Worm (Caenorhabditis elegans) whole organism, L2 larva: ENCODE data around the gene mksr-1.

Experiments used
- C34F6.9 ChIP-seq: fragments of 150-350 bp; optimal IDR thresholded peaks from 2 replicates; lab custom pipeline; 2014; ENCODE audit warnings: missing biosample characterization, missing genetic modification characterization
- F13H6.1 ChIP-seq: sonication (generic microtip); optimal IDR thresholded peaks from 2 replicates; lab custom pipeline; 2016; ENCODE audit warnings: missing genetic modification characterization, missing compliant biosample characterization
- Y55F3AM.14 ChIP-seq: fragments of 200-800 bp; sonication (Bioruptor generic); optimal IDR thresholded peaks from 2 replicates; lab custom pipeline; 2018; ENCODE audit warnings: mild to moderate bottlenecking, missing genetic modification characterization, missing compliant biosample characterization
- aly-2 ChIP-seq: fragments of 150-350 bp; optimal IDR thresholded peaks from 2 replicates; lab custom pipeline; 2014; ENCODE audit warnings: missing biosample characterization, missing genetic modification characterization
- ama-1 ChIP-seq: fragments of 150-350 bp; optimal IDR thresholded peaks from 2 replicates; lab custom pipeline; 2018; ENCODE audit warnings: inconsistent platforms
- blmp-1 ChIP-seq: sonication (generic microtip); optimal IDR thresholded peaks from 2 replicates; lab custom pipeline; 2017; ENCODE audit warnings: missing genetic modification characterization, mild to moderate bottlenecking, missing compliant biosample characterization, antibody characterized with exemption, moderate library complexity; ENCODE audit not compliant: insufficient read depth
- ceh-16 ChIP-seq: fragments of 150-350 bp; optimal IDR thresholded peaks from 2 replicates; lab custom pipeline; 2014; ENCODE audit warnings: missing biosample characterization, missing genetic modification characterization
- ceh-82 ChIP-seq: fragments of 150-350 bp; optimal IDR thresholded peaks from 2 replicates; lab custom pipeline; 2014; ENCODE audit warnings: missing biosample characterization, missing genetic modification characterization
- crh-2 ChIP-seq: sonication (generic microtip); optimal IDR thresholded peaks from 2 replicates; lab custom pipeline; 2017; ENCODE audit warnings: missing biosample characterization, missing genetic modification characterization
- dmd-4 ChIP-seq: sonication (generic microtip); optimal IDR thresholded peaks from 2 replicates; lab custom pipeline; 2017; ENCODE audit warnings: missing biosample characterization, missing genetic modification characterization
- elt-3 ChIP-seq: sonication (generic microtip); optimal IDR thresholded peaks from 2 replicates; lab custom pipeline; 2017; ENCODE audit warnings: missing biosample characterization, missing genetic modification characterization
- fos-1 ChIP-seq: fragments of 150-350 bp; optimal IDR thresholded peaks from 2 replicates; lab custom pipeline; 2014; ENCODE audit warnings: missing biosample characterization, missing genetic modification characterization
- lin-13 ChIP-seq: fragments of 150-350 bp; optimal IDR thresholded peaks from 2 replicates; lab custom pipeline; 2014; ENCODE audit warnings: missing biosample characterization, missing genetic modification reagents, missing genetic modification characterization
- mab-5 ChIP-seq: fragments of 150-350 bp; optimal IDR thresholded peaks from 2 replicates; lab custom pipeline; 2014; ENCODE audit warnings: missing biosample characterization, missing genetic modification characterization
- mbf-1 ChIP-seq: sonication (generic microtip); optimal IDR thresholded peaks from 2 replicates; lab custom pipeline; 2017; ENCODE audit warnings: missing biosample characterization, missing genetic modification characterization
- nhr-11 ChIP-seq: fragments of 150-350 bp; optimal IDR thresholded peaks from 2 replicates; lab custom pipeline; 2014; ENCODE audit warnings: missing biosample characterization, missing genetic modification characterization
- nhr-12 ChIP-seq: fragments of 150-350 bp; optimal IDR thresholded peaks from 2 replicates; lab custom pipeline; 2014; ENCODE audit warnings: missing biosample characterization, missing genetic modification characterization
- nhr-129 ChIP-seq: fragments of 150-350 bp; optimal IDR thresholded peaks from 2 replicates; lab custom pipeline; 2014; ENCODE audit warnings: missing biosample characterization, missing genetic modification characterization
- nhr-21 ChIP-seq: fragments of 150-350 bp; optimal IDR thresholded peaks from 2 replicates; lab custom pipeline; 2014; ENCODE audit warnings: missing biosample characterization, missing genetic modification characterization
- nhr-23 ChIP-seq: fragments of 150-350 bp; optimal IDR thresholded peaks from 2 replicates; lab custom pipeline; 2014; ENCODE audit warnings: missing biosample characterization, missing genetic modification reagents, missing genetic modification characterization
- nhr-237 ChIP-seq: fragments of 150-350 bp; optimal IDR thresholded peaks from 2 replicates; lab custom pipeline; 2014; ENCODE audit warnings: missing biosample characterization, missing genetic modification characterization
- nhr-25 ChIP-seq: fragments of 150-350 bp; sonication (generic microtip); optimal IDR thresholded peaks from 3 replicates; lab custom pipeline; 2014; ENCODE audit warnings: missing biosample characterization, missing genetic modification characterization
- nhr-6 ChIP-seq: fragments of 150-350 bp; optimal IDR thresholded peaks from 2 replicates; lab custom pipeline; 2014; ENCODE audit warnings: missing biosample characterization, missing genetic modification characterization
- nhr-77 ChIP-seq: fragments of 150-350 bp; optimal IDR thresholded peaks from 2 replicates; lab custom pipeline; 2014; ENCODE audit warnings: missing biosample characterization, missing genetic modification characterization
- sem-4 ChIP-seq: fragments of 150-350 bp; optimal IDR thresholded peaks from 2 replicates; lab custom pipeline; 2014; ENCODE audit warnings: missing biosample characterization, missing genetic modification reagents, missing genetic modification characterization
- skn-1 ChIP-seq: sonication (generic microtip); optimal IDR thresholded peaks from 2 replicates; lab custom pipeline; 2017; ENCODE audit warnings: missing biosample characterization, missing genetic modification characterization
- sma-9 ChIP-seq, 2 experiments: fragments of 150-350 bp in 1 of 2; sonication (generic microtip) in 1 of 2; optimal IDR thresholded peaks; 2 replicates each; lab custom pipeline; 2014 to 2016; ENCODE audit warnings: missing genetic modification characterization in 2 of 2, mild to moderate bottlenecking in 1 of 2, missing biosample characterization in 1 of 2, missing compliant biosample characterization in 1 of 2, missing genetic modification reagents in 1 of 2, moderate library complexity in 1 of 2
- snpc-4 ChIP-seq: fragments of 150-350 bp; optimal IDR thresholded peaks from 2 replicates; lab custom pipeline; 2014; ENCODE audit warnings: missing biosample characterization, missing genetic modification characterization
- unc-39 ChIP-seq: fragments of 150-350 bp; optimal IDR thresholded peaks from 2 replicates; lab custom pipeline; 2014; ENCODE audit warnings: missing biosample characterization, missing genetic modification characterization
- unc-55 ChIP-seq: fragments of 150-350 bp; sonication (generic microtip); optimal IDR thresholded peaks from 3 replicates; lab custom pipeline; 2014; ENCODE audit warnings: missing biosample characterization, missing genetic modification reagents, missing genetic modification characterization
- unc-62 ChIP-seq: fragments of 150-350 bp; optimal IDR thresholded peaks from 2 replicates; lab custom pipeline; 2014; ENCODE audit warnings: missing biosample characterization, missing genetic modification reagents, missing genetic modification characterization
- zag-1 ChIP-seq: fragments of 150-350 bp; optimal IDR thresholded peaks from 2 replicates; lab custom pipeline; 2014; ENCODE audit warnings: missing biosample characterization, missing genetic modification characterization
- ztf-1 ChIP-seq: fragments of 200-800 bp; sonication (Bioruptor generic); conservative IDR thresholded peaks from 2 replicates; pipeline ENCODE4 v1.3.6; 2022; ENCODE audit warnings: missing genetic modification characterization, missing compliant biosample characterization
- ztf-11 ChIP-seq: sonication (generic microtip); optimal IDR thresholded peaks from 2 replicates; lab custom pipeline; 2017; ENCODE audit warnings: missing biosample characterization, missing genetic modification characterization
- ztf-4 ChIP-seq: fragments of 150-350 bp; optimal IDR thresholded peaks from 2 replicates; lab custom pipeline; 2014; ENCODE audit warnings: missing biosample characterization, missing genetic modification characterization

Gene mksr-1

ce11 chrX:1068986-1069385 is at the start of gene mksr-1:
Gene mksr-1 (minus strand): TSS chrX:1069129.
- TF ChIP-seq aly-2 = no peak
- TF ChIP-seq C34F6.9 (tag; lab: Kevin White, UChicago) = no peak
- no peak for TF ChIP-seq nhr-6 (tag; lab: Kevin White, UChicago)
- no peak for TF ChIP-seq unc-62 (GFP tag; lab: Kevin White, UChicago)

- TF ChIP-seq nhr-237 (tag; lab: Kevin White, UChicago) = no peak
- no peak for TF ChIP-seq mab-5 (tag; lab: Kevin White, UChicago)
- no peak for TF ChIP-seq unc-55 (GFP tag; lab: Kevin White, UChicago)
- peak; percentile 32 for TF ChIP-seq crh-2
- peak; percentile 37 for TF ChIP-seq fos-1
- TF ChIP-seq elt-3 (tag; lab: Kevin White, UChicago) = no peak
- TF ChIP-seq nhr-77 = no peak
- TF ChIP-seq sma-9 (GFP tag; optimal IDR thresholded peaks at IDR 0.05; lab: Kevin White, UChicago) = peak; percentile 2
- no peak for TF ChIP-seq sma-9 (tag; optimal IDR thresholded peaks at IDR 0.05; lab: Kevin White, UChicago)
- TF ChIP-seq sem-4 (tag; lab: Kevin White, UChicago) = no peak
- no peak for TF ChIP-seq nhr-12 (tag; lab: Kevin White, UChicago)
- TF ChIP-seq Y55F3AM.14 (GFP tag; lab: Kevin White, UChicago) = no peak
- no peak for TF ChIP-seq nhr-23 (tag; lab: Kevin White, UChicago)
- no peak for TF ChIP-seq nhr-25 (tag; lab: Kevin White, UChicago)
- TF ChIP-seq C34F6.9 (tag; lab: Kevin White, UChicago) = no peak
- TF ChIP-seq mbf-1 (tag; lab: Kevin White, UChicago) = no peak
- no peak for TF ChIP-seq F13H6.1 (tag; lab: Kevin White, UChicago)
- TF ChIP-seq nhr-11 (tag; lab: Kevin White, UChicago) = no peak
- TF ChIP-seq nhr-129 (tag; lab: Kevin White, UChicago) = no peak
- TF ChIP-seq nhr-6 (tag; lab: Kevin White, UChicago) = no peak
- TF ChIP-seq lin-13 (GFP tag; lab: Kevin White, UChicago) = no peak
Observed at ce11 chrX:1117252-1117651, 48.3 kb upstream of the mksr-1 start.

ce11 chrX:1115207-1115606 is 46.3 kb upstream of the mksr-1 start:
- TF ChIP-seq ztf-1 (no peak), zag-1 (tag; lab: Kevin White, UChicago) (no peak), ceh-16 (tag; lab: Kevin White, UChicago) (no peak), ceh-82 (tag; lab: Kevin White, UChicago) (no peak), unc-62 (GFP tag; lab: Kevin White, UChicago) (no peak), Y55F3AM.14 (GFP tag; lab: Kevin White, UChicago) (no peak), nhr-12 (tag; lab: Kevin White, UChicago) (no peak), dmd-4 (tag; lab: Kevin White, UChicago) (no peak), nhr-11 (tag; lab: Kevin White, UChicago) (no peak), ztf-4 (tag; lab: Kevin White, UChicago) (no peak), lin-13 (GFP tag; lab: Kevin White, UChicago) (no peak), nhr-129 (tag; lab: Kevin White, UChicago) (no peak), skn-1 (no peak), snpc-4 (tag; lab: Kevin White, UChicago) (no peak), nhr-77 (no peak), unc-39 (tag; lab: Kevin White, UChicago) (no peak), F13H6.1 (tag; lab: Kevin White, UChicago) (no peak)

- TF ChIP-seq fos-1 (no peak), ama-1 (lab: Kevin White, UChicago) (no peak), ztf-11 (tag; lab: Kevin White, UChicago) (no peak), crh-2 (no peak), ceh-16 (tag; lab: Kevin White, UChicago) (no peak), blmp-1 (tag; lab: Kevin White, UChicago) (no peak), nhr-21 (tag; lab: Kevin White, UChicago) (no peak), elt-3 (tag; lab: Kevin White, UChicago) (no peak)
Observed at ce11 chrX:1111603-1112002, 42.7 kb upstream of the mksr-1 start, which contains the start of gene C05D9.3. Gene C05D9.3 (plus strand): TSS chrX:1111903.

ce11 chrX:1110723-1111122 is 41.8 kb upstream of the mksr-1 start:
- no peak for TF ChIP-seq C34F6.9 (tag; lab: Kevin White, UChicago)
- peak; percentile 33 for TF ChIP-seq nhr-129 (tag; lab: Kevin White, UChicago)
